Fruit fly (Drosophila melanogaster) whole organism, embryonic: ENCODE results near the gene CG31816.
A peak's percentile ranks its signal among the peaks of the same experiment; 100 is the strongest.

Experiments used
- Abd-B ChIP-seq: fragments of 200-800 bp; sonication (Bioruptor generic); optimal IDR thresholded peaks from 2 replicates; lab custom pipeline; 2018; ENCODE audit warnings: missing biosample characterization, mild to moderate bottlenecking, missing genetic modification characterization, moderate library complexity
- CG10209 ChIP-seq: fragments of 200-800 bp; sonication (Bioruptor generic); optimal IDR thresholded peaks from 3 replicates; lab custom pipeline; 2017; ENCODE audit warnings: missing biosample characterization, mild to moderate bottlenecking, missing genetic modification characterization, missing genetic modification reagents
- CG10654 ChIP-seq: fragments of 200-800 bp; sonication (Bioruptor generic); optimal IDR thresholded peaks from 2 replicates; lab custom pipeline; 2016; ENCODE audit warnings: missing biosample characterization, missing genetic modification characterization
- CG11695 ChIP-seq: fragments of 200-800 bp; sonication (Bioruptor generic); IDR thresholded peaks from 3 replicates; pipeline ENCODE4 v1.3.6; 2022; ENCODE audit warnings: missing biosample characterization, missing genetic modification characterization
- CG12769 ChIP-seq: fragments of 200-800 bp; sonication (Bioruptor generic); optimal IDR thresholded peaks from 2 replicates; lab custom pipeline; 2019; ENCODE audit warnings: missing biosample characterization, mild to moderate bottlenecking, missing genetic modification characterization, moderate library complexity
- CG13296 ChIP-seq: fragments of 200-800 bp; sonication (Bioruptor generic); optimal IDR thresholded peaks from 3 replicates; lab custom pipeline; 2018; ENCODE audit warnings: missing biosample characterization, mild to moderate bottlenecking, missing genetic modification characterization
- CG14014 ChIP-seq: fragments of 200-800 bp; sonication (Bioruptor generic); IDR thresholded peaks from 2 replicates; pipeline ENCODE4 v1.3.6; 2022; ENCODE audit warnings: missing biosample characterization, missing genetic modification characterization
- CG14441 ChIP-seq: fragments of 200-800 bp; sonication (Bioruptor generic); IDR thresholded peaks from 2 replicates; pipeline ENCODE4 v1.3.6; 2022; ENCODE audit warnings: missing biosample characterization, missing genetic modification characterization
- CG14860 ChIP-seq: fragments of 200-800 bp; sonication (Bioruptor generic); IDR thresholded peaks from 3 replicates; pipeline ENCODE4 v1.3.6; 2022; ENCODE audit warnings: missing biosample characterization, missing genetic modification characterization; ENCODE audit not compliant: partially characterized antibody
- CG1529 ChIP-seq: fragments of 200-800 bp; sonication (Bioruptor generic); optimal IDR thresholded peaks from 3 replicates; lab custom pipeline; 2018; ENCODE audit warnings: missing biosample characterization, missing genetic modification characterization
- CG15479 ChIP-seq: fragments of 200-800 bp; sonication (Bioruptor generic); optimal IDR thresholded peaks from 3 replicates; lab custom pipeline; 2019; ENCODE audit warnings: missing biosample characterization, mild to moderate bottlenecking, missing genetic modification characterization, moderate library complexity
- CG15514 ChIP-seq: fragments of 200-800 bp; sonication (Bioruptor generic); optimal IDR thresholded peaks from 3 replicates; lab custom pipeline; 2017; ENCODE audit warnings: missing biosample characterization, missing genetic modification characterization, mild to moderate bottlenecking, moderate library complexity, missing genetic modification reagents
- CG15696 ChIP-seq: fragments of 200-800 bp; sonication (Bioruptor generic); optimal IDR thresholded peaks from 2 replicates; lab custom pipeline; 2019; ENCODE audit warnings: missing biosample characterization, mild to moderate bottlenecking, missing genetic modification characterization, moderate library complexity
- CG17361 ChIP-seq: fragments of 200-800 bp; sonication (Bioruptor generic); IDR thresholded peaks from 3 replicates; pipeline ENCODE4 v1.3.6; 2022; ENCODE audit warnings: missing biosample characterization, missing genetic modification characterization
- CG18262 ChIP-seq: fragments of 200-800 bp; optimal IDR thresholded peaks from 3 replicates; lab custom pipeline; 2019; ENCODE audit warnings: missing biosample characterization, mild to moderate bottlenecking, missing genetic modification characterization, moderate library complexity
- CG18599 ChIP-seq: fragments of 200-800 bp; sonication (Bioruptor generic); optimal IDR thresholded peaks from 3 replicates; lab custom pipeline; 2017; ENCODE audit warnings: missing biosample characterization, missing genetic modification characterization, mild to moderate bottlenecking, moderate library complexity, missing genetic modification reagents
- CG2199 ChIP-seq: fragments of 200-800 bp; sonication (Bioruptor generic); IDR thresholded peaks from 3 replicates; pipeline ENCODE4 v1.3.6; 2022; ENCODE audit warnings: missing biosample characterization, missing genetic modification characterization
- CG34376 ChIP-seq: fragments of 200-800 bp; sonication (Bioruptor generic); optimal IDR thresholded peaks from 2 replicates; lab custom pipeline; 2018; ENCODE audit warnings: missing biosample characterization, mild to moderate bottlenecking, missing genetic modification characterization
- CG4707 ChIP-seq: fragments of 200-800 bp; sonication (Bioruptor generic); optimal IDR thresholded peaks from 2 replicates; lab custom pipeline; 2018; ENCODE audit warnings: missing biosample characterization, mild to moderate bottlenecking, missing genetic modification characterization, moderate library complexity
- CG4820 ChIP-seq: fragments of 200-800 bp; sonication (Bioruptor generic); optimal IDR thresholded peaks from 3 replicates; lab custom pipeline; 2016; ENCODE audit warnings: missing biosample characterization, missing genetic modification characterization
- CG9727 ChIP-seq: fragments of 200-800 bp; sonication (Bioruptor generic); optimal IDR thresholded peaks from 3 replicates; lab custom pipeline; 2017; ENCODE audit warnings: missing biosample characterization, mild to moderate bottlenecking, missing genetic modification characterization
- Chrac-16 ChIP-seq: fragments of 200-800 bp; sonication (Bioruptor generic); optimal IDR thresholded peaks from 3 replicates; lab custom pipeline; 2016; ENCODE audit warnings: missing biosample characterization, missing genetic modification characterization
- CkIIα-i1 ChIP-seq: fragments of 200-800 bp; sonication (Bioruptor generic); IDR thresholded peaks from 2 replicates; pipeline ENCODE4 v1.3.6; 2022; ENCODE audit warnings: missing biosample characterization, missing genetic modification characterization
- Drgx ChIP-seq: fragments of 200-800 bp; sonication (Bioruptor generic); IDR thresholded peaks from 2 replicates; pipeline ENCODE4 v1.3.6; 2022; ENCODE audit warnings: missing biosample characterization, missing genetic modification characterization
- Fer2 ChIP-seq: fragments of 200-800 bp; sonication (Bioruptor generic); optimal IDR thresholded peaks from 2 replicates; lab custom pipeline; 2018; ENCODE audit warnings: missing biosample characterization, mild to moderate bottlenecking, missing genetic modification characterization, moderate library complexity
- Hand ChIP-seq: fragments of 200-800 bp; sonication (Bioruptor generic); optimal IDR thresholded peaks from 2 replicates; lab custom pipeline; 2017; ENCODE audit warnings: mild to moderate bottlenecking, missing biosample characterization, missing genetic modification reagents, missing genetic modification characterization
- Hr39 ChIP-seq: fragments of >200 bp; optimal IDR thresholded peaks from 2 replicates; lab custom pipeline; 2017
- NFAT ChIP-seq: fragments of 200-800 bp; sonication (Bioruptor generic); IDR thresholded peaks from 2 replicates; pipeline ENCODE4 v1.3.6; 2022; ENCODE audit warnings: missing biosample characterization, missing genetic modification characterization
- Nf-YC ChIP-seq: fragments of 200-800 bp; optimal IDR thresholded peaks from 3 replicates; lab custom pipeline; 2019; ENCODE audit warnings: missing biosample characterization, mild to moderate bottlenecking, missing genetic modification characterization, moderate library complexity
- NfI ChIP-seq: fragments of 200-800 bp; sonication (Bioruptor generic); optimal IDR thresholded peaks from 3 replicates; lab custom pipeline; 2018; ENCODE audit warnings: missing biosample characterization, mild to moderate bottlenecking, missing genetic modification characterization, moderate library complexity
- Rfx ChIP-seq: fragments of 200-800 bp; sonication (Bioruptor generic); IDR thresholded peaks from 2 replicates; pipeline ENCODE4 v1.3.6; 2022; ENCODE audit warnings: missing biosample characterization, missing genetic modification characterization
- Scr ChIP-seq: fragments of 200-800 bp; sonication (Bioruptor generic); IDR thresholded peaks from 2 replicates; pipeline ENCODE4 v1.3.6; 2022; ENCODE audit warnings: missing biosample characterization, missing genetic modification characterization; ENCODE audit not compliant: partially characterized antibody
- Sox100B ChIP-seq: fragments of 200-800 bp; sonication (Bioruptor generic); optimal IDR thresholded peaks from 3 replicates; lab custom pipeline; 2018; ENCODE audit warnings: missing biosample characterization, mild to moderate bottlenecking, missing genetic modification characterization
- Usf ChIP-seq: fragments of 200-800 bp; sonication (Bioruptor generic); optimal IDR thresholded peaks from 2 replicates; lab custom pipeline; 2017; ENCODE audit warnings: missing genotype, missing biosample characterization, missing genetic modification characterization
- abd-A ChIP-seq: fragments of 200-800 bp; sonication (Bioruptor generic); optimal IDR thresholded peaks from 3 replicates; lab custom pipeline; 2019; ENCODE audit warnings: missing biosample characterization, mild to moderate bottlenecking, missing genetic modification characterization, moderate library complexity
- ewg ChIP-seq: fragments of 200-800 bp; sonication (Bioruptor generic); optimal IDR thresholded peaks from 3 replicates; lab custom pipeline; 2017; ENCODE audit warnings: mild to moderate bottlenecking, missing biosample characterization, missing genetic modification reagents, missing genetic modification characterization
- fd96Cb ChIP-seq: fragments of 200-800 bp; sonication (Bioruptor generic); optimal IDR thresholded peaks from 2 replicates; lab custom pipeline; 2018; ENCODE audit warnings: missing biosample characterization, mild to moderate bottlenecking, missing genetic modification characterization, moderate library complexity
- ftz-f1 ChIP-seq: fragments of 200-800 bp; sonication (Bioruptor generic); optimal IDR thresholded peaks from 2 replicates; lab custom pipeline; 2016; ENCODE audit warnings: missing biosample characterization, missing genetic modification characterization
- gsb-n ChIP-seq: fragments of 200-800 bp; sonication (Bioruptor generic); optimal IDR thresholded peaks from 3 replicates; lab custom pipeline; 2018; ENCODE audit warnings: missing biosample characterization, mild to moderate bottlenecking, missing genetic modification characterization
- klu ChIP-seq: fragments of 200-800 bp; sonication (Bioruptor generic); IDR thresholded peaks from 2 replicates; pipeline ENCODE4 v1.3.6; 2022; ENCODE audit warnings: missing biosample characterization, missing genetic modification characterization
- nmo ChIP-seq: fragments of 200-800 bp; sonication (Bioruptor generic); optimal IDR thresholded peaks from 2 replicates; lab custom pipeline; 2018; ENCODE audit warnings: missing biosample characterization, mild to moderate bottlenecking, missing genetic modification characterization, moderate library complexity
- pan ChIP-seq, 4 experiments: fragments of >200 bp in 3 of 4; fragments of 200-800 bp in 1 of 4; sonication (Bioruptor generic) in 1 of 4; optimal IDR thresholded peaks in 3 of 4; IDR thresholded peaks in 1 of 4; 2 replicates each; pipeline versions ENCODE4 v1.3.6 to Lab custom; 2017 to 2022; ENCODE audit warnings: missing biosample characterization in 2 of 4, missing genetic modification characterization in 2 of 4, mixed read lengths in 1 of 4
- pum ChIP-seq: fragments of 200-800 bp; sonication (Bioruptor generic); optimal IDR thresholded peaks from 2 replicates; lab custom pipeline; 2016; ENCODE audit warnings: missing biosample characterization, missing genetic modification characterization
- repo ChIP-seq: fragments of 200-800 bp; sonication (Bioruptor generic); optimal IDR thresholded peaks from 2 replicates; lab custom pipeline; 2016; ENCODE audit warnings: missing biosample characterization, missing genetic modification characterization
- sug ChIP-seq: fragments of 200-800 bp; optimal IDR thresholded peaks from 2 replicates; lab custom pipeline; 2019; ENCODE audit warnings: missing biosample characterization, mild to moderate bottlenecking, missing genetic modification characterization, moderate library complexity
- tap ChIP-seq: fragments of 200-800 bp; optimal IDR thresholded peaks from 3 replicates; lab custom pipeline; 2019; ENCODE audit warnings: missing biosample characterization, mild to moderate bottlenecking, missing genetic modification characterization, moderate library complexity
- tll ChIP-seq, 2 experiments: fragments of 200-800 bp in 1 of 2; fragments of >200 bp in 1 of 2; sonication (Bioruptor generic) in 1 of 2; optimal IDR thresholded peaks; 2 replicates each; lab custom pipeline; 2017 to 2019; ENCODE audit warnings: missing biosample characterization in 2 of 2, missing genetic modification characterization in 2 of 2, mild to moderate bottlenecking in 1 of 2, moderate library complexity in 1 of 2
- tna ChIP-seq: fragments of 200-800 bp; sonication (Bioruptor generic); IDR thresholded peaks from 2 replicates; pipeline ENCODE4 v1.3.6; 2022; ENCODE audit warnings: missing biosample characterization, missing genetic modification characterization; ENCODE audit not compliant: partially characterized antibody
- tup ChIP-seq: fragments of 200-800 bp; sonication (Bioruptor generic); optimal IDR thresholded peaks from 2 replicates; lab custom pipeline; 2016; ENCODE audit warnings: missing biosample characterization, mild to moderate bottlenecking, missing genetic modification characterization, moderate library complexity

The CG31816 gene

dm6 chr2L:16535071-16535581 is 7.2 kb upstream of the CG31816 start (continued):
- no peak for TF ChIP-seq Scr (GFP tag; lab: Robert Waterston, UW)
- TF ChIP-seq Rfx (GFP tag; lab: Robert Waterston, UW) = peak; percentile 74
- peak; percentile 76 for TF ChIP-seq Sox100B (GFP tag; lab: Kevin White, UChicago)
- peak; percentile 50 for TF ChIP-seq CG15514 (GFP tag; lab: Kevin White, UChicago)
- peak; percentile 61 for TF ChIP-seq CG34376 (GFP tag; lab: Kevin White, UChicago)
- TF ChIP-seq Usf (GFP tag; lab: Kevin White, UChicago) = peak; percentile 60
- TF ChIP-seq CG10654 (GFP tag; lab: Kevin White, UChicago) = no peak
- peak; percentile 78 for TF ChIP-seq Abd-B (GFP tag; lab: Kevin White, UChicago)
- peak; percentile 38 for TF ChIP-seq CG4707 (GFP tag; lab: Kevin White, UChicago)
- no peak for TF ChIP-seq ftz-f1 (GFP tag; lab: Kevin White, UChicago)
- TF ChIP-seq Hr39 = no peak
- TF ChIP-seq Hand (GFP tag; lab: Kevin White, UChicago) = peak; percentile 74
- peak; percentile 25 for TF ChIP-seq tup (GFP tag; lab: Kevin White, UChicago)
- TF ChIP-seq CG17361 (GFP tag; lab: Robert Waterston, UW) = peak; percentile 64
- peak; percentile 59 for TF ChIP-seq CG18262 (tag; lab: Kevin White, UChicago)
- TF ChIP-seq CG13296 = peak; percentile 59
- TF ChIP-seq klu (GFP tag; lab: Robert Waterston, UW) = peak; percentile 46; the same call in 1 of the 2 replicates
- TF ChIP-seq CG12769 (tag; lab: Kevin White, UChicago) = peak; percentile 84
- TF ChIP-seq NFAT = peak; percentile 18; the same call in 1 of the 2 replicates
- TF ChIP-seq sug (tag; lab: Kevin White, UChicago) = peak; percentile 60
- peak; percentile 49 for TF ChIP-seq pum (GFP tag; lab: Kevin White, UChicago)
- TF ChIP-seq tna = no peak
- peak; percentile 60 for TF ChIP-seq CG10209 (GFP tag; lab: Kevin White, UChicago)
- TF ChIP-seq CG14441 = peak; percentile 51
- TF ChIP-seq nmo (GFP tag; lab: Kevin White, UChicago) = peak; percentile 83
- peak; percentile 29 for TF ChIP-seq abd-A
- TF ChIP-seq CG14860 (GFP tag; lab: Robert Waterston, UW) = no peak
- TF ChIP-seq ewg = peak; percentile 36
- TF ChIP-seq tap (tag; lab: Kevin White, UChicago) = peak; percentile 44
- TF ChIP-seq pan (optimal IDR thresholded peaks at IDR 0.05; lab: Kevin White, UChicago) = no peak
- TF ChIP-seq pan (GFP tag; optimal IDR thresholded peaks at IDR 0.05 in 1 of 2, IDR thresholded peaks at IDR 0.05 in 1 of 2) = peak in 1 of 2 experiments; percentile 57
- peak; percentile 30; the same call in 1 of the 2 replicates for TF ChIP-seq Drgx (GFP tag; lab: Robert Waterston, UW)
- TF ChIP-seq CG15696 (tag; lab: Kevin White, UChicago) = no peak
- peak; percentile 52 for TF ChIP-seq Chrac-16 (GFP tag; lab: Kevin White, UChicago)
- peak; percentile 42 for TF ChIP-seq Nf-YC (tag; lab: Kevin White, UChicago)
- TF ChIP-seq CG11695 (GFP tag; lab: Robert Waterston, UW) = peak; percentile 58; the same call in 2 of the 3 replicates
- peak; percentile 84 for TF ChIP-seq NfI
- TF ChIP-seq CG18599 (GFP tag; lab: Kevin White, UChicago) = peak; percentile 89
- no peak for TF ChIP-seq CkIIα-i1 (GFP tag; lab: Robert Waterston, UW)
- TF ChIP-seq CG4820 = peak; percentile 25
- peak; percentile 47 for TF ChIP-seq CG9727 (GFP tag; lab: Kevin White, UChicago)
- TF ChIP-seq repo (GFP tag; lab: Kevin White, UChicago) = peak; percentile 53
- TF ChIP-seq CG2199 = no peak
- TF ChIP-seq Fer2 (tag; lab: Kevin White, UChicago) = peak; percentile 50
- TF ChIP-seq fd96Cb (tag; lab: Kevin White, UChicago) = peak; percentile 72
- no peak for TF ChIP-seq CG15479 (GFP tag; lab: Kevin White, UChicago)
- peak; percentile 69 for TF ChIP-seq CG14014
- peak; percentile 45 for TF ChIP-seq CG1529 (GFP tag; lab: Kevin White, UChicago)
- no peak for TF ChIP-seq tll (GFP tag; optimal IDR thresholded peaks at IDR 0.05; lab: Kevin White, UChicago)
- TF ChIP-seq gsb-n (tag; lab: Kevin White, UChicago) = no peak
